Fruit fly (Drosophila melanogaster) whole organism, prepupa: Measurements from ENCODE around the gene CG2975.

Experiments
- Blimp-1 ChIP-seq: fragments of 200-800 bp; sonication (Bioruptor generic); optimal IDR thresholded peaks from 3 replicates; lab custom pipeline; 2017; ENCODE audit warnings: missing biosample characterization, missing genetic modification characterization, mild to moderate bottlenecking, moderate library complexity, missing genetic modification reagents
- CG11762 ChIP-seq: fragments of 200-800 bp; sonication (Bioruptor generic); optimal IDR thresholded peaks from 3 replicates; lab custom pipeline; 2016; ENCODE audit warnings: missing biosample characterization, missing genetic modification characterization; ENCODE audit not compliant: insufficient read depth
- CG1621 ChIP-seq: fragments of 200-800 bp; sonication (Bioruptor generic); optimal IDR thresholded peaks from 3 replicates; lab custom pipeline; 2018; ENCODE audit warnings: missing biosample characterization, mild to moderate bottlenecking, missing genetic modification characterization
- CG16779 ChIP-seq: fragments of 200-800 bp; sonication (Bioruptor generic); optimal IDR thresholded peaks from 3 replicates; lab custom pipeline; 2017; ENCODE audit warnings: missing biosample characterization, mild to moderate bottlenecking, missing genetic modification characterization
- CG32006 ChIP-seq: fragments of 200-800 bp; sonication (Bioruptor generic); optimal IDR thresholded peaks from 3 replicates; lab custom pipeline; 2017; ENCODE audit warnings: missing biosample characterization, mild to moderate bottlenecking, missing genetic modification characterization
- CG3919 ChIP-seq: fragments of 200-800 bp; sonication (Bioruptor generic); optimal IDR thresholded peaks from 3 replicates; lab custom pipeline; 2016; ENCODE audit warnings: missing biosample characterization, missing genetic modification characterization
- CG6163 ChIP-seq: fragments of 200-800 bp; sonication (Bioruptor generic); IDR thresholded peaks from 3 replicates; pipeline ENCODE4 v1.3.6; 2022; ENCODE audit warnings: missing biosample characterization, missing genetic modification characterization
- CG6276 ChIP-seq: fragments of 200-800 bp; sonication (Bioruptor generic); optimal IDR thresholded peaks from 2 replicates; lab custom pipeline; 2017; ENCODE audit warnings: missing biosample characterization, mild to moderate bottlenecking, missing genetic modification characterization
- CG6808 ChIP-seq: fragments of 200-800 bp; sonication (Bioruptor generic); optimal IDR thresholded peaks from 3 replicates; lab custom pipeline; 2017; ENCODE audit warnings: missing biosample characterization, missing genetic modification characterization, mild to moderate bottlenecking, moderate library complexity, missing genetic modification reagents
- CG7368 ChIP-seq: fragments of 200-800 bp; sonication (Bioruptor generic); optimal IDR thresholded peaks from 3 replicates; lab custom pipeline; 2016; ENCODE audit warnings: missing biosample characterization, missing genetic modification characterization
- Eip75B ChIP-seq: fragments of 200-800 bp; sonication (Bioruptor generic); optimal IDR thresholded peaks from 3 replicates; lab custom pipeline; 2016; ENCODE audit warnings: missing biosample characterization, missing genetic modification characterization
- Eip78C ChIP-seq: fragments of 200-800 bp; sonication (Bioruptor generic); peaks from one replicate; lab custom pipeline; 2016; ENCODE audit warnings: missing biosample characterization, missing genetic modification characterization
- Hr39 ChIP-seq: fragments of 200-800 bp; sonication (Bioruptor generic); optimal IDR thresholded peaks from 2 replicates; lab custom pipeline; 2016; ENCODE audit warnings: missing biosample characterization, missing genetic modification characterization
- Lpt ChIP-seq: fragments of 200-800 bp; sonication (Bioruptor generic); optimal IDR thresholded peaks from 3 replicates; lab custom pipeline; 2016; ENCODE audit warnings: missing biosample characterization, missing genetic modification characterization
- Met ChIP-seq: fragments of 200-800 bp; sonication (Bioruptor generic); optimal IDR thresholded peaks from 3 replicates; lab custom pipeline; 2016; ENCODE audit warnings: missing biosample characterization, missing genetic modification characterization
- Sox14 ChIP-seq: fragments of 200-800 bp; sonication (Bioruptor generic); optimal IDR thresholded peaks from 3 replicates; lab custom pipeline; 2016; ENCODE audit warnings: missing biosample characterization, missing genetic modification characterization
- Sox15 ChIP-seq: fragments of 200-800 bp; sonication (Bioruptor generic); optimal IDR thresholded peaks from 3 replicates; lab custom pipeline; 2016; ENCODE audit warnings: missing biosample characterization, missing genetic modification characterization
- achi ChIP-seq: fragments of 200-800 bp; sonication (Bioruptor generic); optimal IDR thresholded peaks from 3 replicates; lab custom pipeline; 2016; ENCODE audit warnings: missing biosample characterization, missing genetic modification characterization
- acj6 ChIP-seq: fragments of 200-800 bp; sonication (Bioruptor generic); optimal IDR thresholded peaks from 3 replicates; lab custom pipeline; 2016; ENCODE audit warnings: missing biosample characterization, missing genetic modification characterization
- dsx ChIP-seq: fragments of 200-800 bp; optimal IDR thresholded peaks from 3 replicates; lab custom pipeline; 2019; ENCODE audit warnings: missing biosample characterization, mild to moderate bottlenecking, missing genetic modification characterization, moderate library complexity; ENCODE audit not compliant: poor library complexity, severe bottlenecking
- eg ChIP-seq: fragments of 200-800 bp; sonication (Bioruptor generic); IDR thresholded peaks from 3 replicates; pipeline ENCODE4 v1.3.6; 2022; ENCODE audit warnings: missing biosample characterization, missing genetic modification characterization
- fd85E ChIP-seq: fragments of 200-800 bp; sonication (Bioruptor generic); optimal IDR thresholded peaks from 3 replicates; lab custom pipeline; 2016; ENCODE audit warnings: missing biosample characterization, missing genetic modification characterization
- fkh ChIP-seq: fragments of 200-800 bp; sonication (Bioruptor generic); optimal IDR thresholded peaks from 3 replicates; lab custom pipeline; 2017; ENCODE audit warnings: missing biosample characterization, mild to moderate bottlenecking, missing genetic modification characterization, moderate library complexity
- lz ChIP-seq: fragments of 200-800 bp; sonication (Bioruptor generic); optimal IDR thresholded peaks from 3 replicates; lab custom pipeline; 2016; ENCODE audit warnings: missing biosample characterization, missing genetic modification characterization
- pdm3 ChIP-seq: fragments of 200-800 bp; sonication (Bioruptor generic); optimal IDR thresholded peaks from 3 replicates; lab custom pipeline; 2016; ENCODE audit warnings: missing biosample characterization, missing genetic modification characterization
- salr ChIP-seq, 2 experiments: fragments of 200-800 bp; sonication (Bioruptor generic); optimal IDR thresholded peaks; 3 replicates each; lab custom pipeline; 2016 to 2018; ENCODE audit warnings: missing biosample characterization in 2 of 2, missing genetic modification characterization in 2 of 2, mild to moderate bottlenecking in 1 of 2
- spab ChIP-seq: fragments of 200-800 bp; sonication (Bioruptor generic); optimal IDR thresholded peaks from 2 replicates; lab custom pipeline; 2017; ENCODE audit warnings: missing biosample characterization, mild to moderate bottlenecking, missing genetic modification characterization, missing genetic modification reagents
- ss ChIP-seq, 2 experiments: fragments of 200-800 bp; sonication (Bioruptor generic); optimal IDR thresholded peaks; 2 replicates in 1 of 2; 3 replicates in 1 of 2; lab custom pipeline; 2017 to 2018; ENCODE audit warnings: mild to moderate bottlenecking in 2 of 2, missing biosample characterization in 2 of 2, missing genetic modification characterization in 2 of 2, moderate library complexity in 1 of 2
- svp ChIP-seq: fragments of 200-800 bp; sonication (Bioruptor generic); peaks from one replicate; lab custom pipeline; 2016; ENCODE audit warnings: missing biosample characterization, missing genetic modification characterization
- topi ChIP-seq: fragments of 200-800 bp; sonication (Bioruptor generic); optimal IDR thresholded peaks from 3 replicates; lab custom pipeline; 2016; ENCODE audit warnings: missing biosample characterization, missing genetic modification characterization
- vri ChIP-seq: fragments of 200-800 bp; sonication (Bioruptor generic); optimal IDR thresholded peaks from 3 replicates; lab custom pipeline; 2016; ENCODE audit warnings: missing biosample characterization, mild to moderate bottlenecking, missing genetic modification characterization

Gene CG2975

dm6 chr2L:2887760-2888600 lies 48.1 kb downstream of the CG2975 start:
- TF ChIP-seq CG11762 (GFP tag; lab: Kevin White, UChicago) (no peak), lz (no peak), acj6 (GFP tag; lab: Kevin White, UChicago) (no peak), topi (GFP tag; lab: Kevin White, UChicago) (no peak), svp (GFP tag; lab: Kevin White, UChicago) (peak; percentile 76), CG6276 (no peak), achi (GFP tag; lab: Kevin White, UChicago) (no peak), ss (GFP tag; optimal IDR thresholded peaks at IDR 0.05; lab: Kevin White, UChicago) (peak in 1 of 2 experiments; percentile 13), salr (GFP tag; optimal IDR thresholded peaks at IDR 0.05; lab: Kevin White, UChicago) (peak in 1 of 2 experiments; percentile 19), Eip78C (GFP tag; lab: Kevin White, UChicago) (peak; percentile 71), CG6163 (GFP tag; lab: Robert Waterston, UW) (peak; percentile 21; the same call in 1 of the 3 replicates), CG1621 (tag; lab: Kevin White, UChicago) (no peak), eg (no peak), CG32006 (GFP tag; lab: Kevin White, UChicago) (peak; percentile 3), spab (GFP tag; lab: Kevin White, UChicago) (no peak)

dm6 chr2L:2888859-2889443 lies 49.0 kb downstream of the CG2975 start:
- no peak for TF ChIP-seq topi (GFP tag; lab: Kevin White, UChicago)
- TF ChIP-seq CG6276, result peak; percentile 63
- peak; percentile 39 for TF ChIP-seq dsx (GFP tag; lab: Kevin White, UChicago)
- no peak for TF ChIP-seq spab (GFP tag; lab: Kevin White, UChicago)
- TF ChIP-seq CG16779 (tag; lab: Kevin White, UChicago), result peak; percentile 45
- TF ChIP-seq CG6808 (GFP tag; lab: Kevin White, UChicago), result no peak
- peak; percentile 13 for TF ChIP-seq Met (GFP tag; lab: Kevin White, UChicago)
- no peak for TF ChIP-seq fd85E
- peak; percentile 50 for TF ChIP-seq vri
- TF ChIP-seq Blimp-1, result peak; percentile 60
- TF ChIP-seq pdm3 (GFP tag; lab: Kevin White, UChicago), result no peak
- TF ChIP-seq CG3919 (GFP tag; lab: Kevin White, UChicago), result peak; percentile 1
- peak; percentile 14 for TF ChIP-seq Lpt (GFP tag; lab: Kevin White, UChicago)
- TF ChIP-seq achi (GFP tag; lab: Kevin White, UChicago), result no peak
- peak; percentile 4 for TF ChIP-seq Sox14 (GFP tag; lab: Kevin White, UChicago)
- TF ChIP-seq Eip78C (GFP tag; lab: Kevin White, UChicago), result peak; percentile 42
- peak; percentile 47 for TF ChIP-seq fkh (GFP tag; lab: Kevin White, UChicago)
- TF ChIP-seq svp (GFP tag; lab: Kevin White, UChicago), result peak; percentile 81

- TF ChIP-seq fkh (GFP tag; lab: Kevin White, UChicago) (peak; percentile 61), Hr39 (GFP tag; lab: Kevin White, UChicago) (no peak), Eip75B (GFP tag; lab: Kevin White, UChicago) (no peak), CG16779 (tag; lab: Kevin White, UChicago) (no peak), Sox15 (no peak), svp (GFP tag; lab: Kevin White, UChicago) (no peak), CG7368 (no peak), CG1621 (tag; lab: Kevin White, UChicago) (no peak)
- TF ChIP-seq, all 60 proteins: peak for 1
These were observed 51.3 kb downstream of the CG2975 start for dm6 chr2L:2891200-2891599.
